Fruit fly (Drosophila melanogaster) Kc167 (cell line): Measurements from ENCODE around the gene Klp64D.

ENCODE experiments used
- Myc ChIP-seq: fragments of >200 bp; optimal IDR thresholded peaks from 2 replicates; lab custom pipeline; 2017; ENCODE audit warnings: missing external identifiers
- Sin3A ChIP-seq: fragments of >200 bp; optimal IDR thresholded peaks from 2 replicates; lab custom pipeline; 2018; ENCODE audit warnings: missing external identifiers
- h ChIP-seq: fragments of >200 bp; optimal IDR thresholded peaks from 3 replicates; lab custom pipeline; 2018; ENCODE audit warnings: missing external identifiers
- insv ChIP-seq: fragments of >200 bp; optimal IDR thresholded peaks from 3 replicates; lab custom pipeline; 2018; ENCODE audit warnings: missing external identifiers
- psq ChIP-seq: fragments of >200 bp; optimal IDR thresholded peaks from 2 replicates; lab custom pipeline; 2017; ENCODE audit warnings: missing external identifiers
- ttk ChIP-seq: sonication (Bioruptor generic); optimal IDR thresholded peaks from 2 replicates; lab custom pipeline; 2017; ENCODE audit warnings: missing external identifiers

Klp64D gene

DNA sequence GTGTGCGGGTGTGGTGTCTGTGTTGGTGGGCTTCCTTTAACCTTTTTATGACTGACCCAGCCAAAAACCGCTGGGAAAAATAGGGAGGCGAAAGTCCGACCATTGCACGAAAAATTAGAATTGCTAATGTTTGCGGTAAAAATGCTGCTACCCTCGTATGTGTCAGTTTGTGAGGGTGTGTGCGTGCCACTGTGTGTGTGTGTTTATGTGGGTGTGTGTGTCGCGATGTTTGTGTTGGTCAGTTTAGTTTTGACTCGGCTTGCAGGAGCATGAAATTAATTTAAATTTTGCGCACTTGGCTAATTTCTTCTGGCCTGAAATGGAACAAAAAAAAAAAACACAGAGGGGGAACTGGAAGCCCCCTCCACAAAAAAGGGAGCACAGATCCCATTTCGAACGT lies 31.4 kb downstream of the Klp64D start:
- TF ChIP-seq ttk (lab: Kevin White, UChicago) (no peak), Sin3A (lab: Kevin White, UChicago) (no peak), insv (no peak), psq (lab: Kevin White, UChicago) (no peak), Myc (lab: Kevin White, UChicago) (no peak), h (no peak)
